Worm (Caenorhabditis elegans) whole organism, young adult: ENCODE measurements around the gene fah-1.

Experiments
- B0019.2 ChIP-seq: fragments of 200-800 bp; sonication (Bioruptor generic); conservative IDR thresholded peaks from 2 replicates; pipeline ENCODE4 v1.3.6; 2022; ENCODE audit warnings: missing genetic modification reagents, missing genetic modification characterization, missing compliant biosample characterization
- C17E4.6 ChIP-seq: fragments of 200-800 bp; sonication (Bioruptor generic); IDR thresholded peaks from 2 replicates; pipeline ENCODE4 v1.3.6; 2022; ENCODE audit warnings: missing genetic modification reagents, missing genetic modification characterization, missing compliant biosample characterization
- F10E7.11 ChIP-seq: sonication (generic microtip); optimal IDR thresholded peaks from 2 replicates; lab custom pipeline; 2017; ENCODE audit warnings: mild to moderate bottlenecking, missing genetic modification characterization, moderate library complexity, missing compliant biosample characterization
- F22D6.2 ChIP-seq: sonication (generic microtip); optimal IDR thresholded peaks from 2 replicates; lab custom pipeline; 2016; ENCODE audit warnings: mild to moderate bottlenecking, missing genetic modification characterization, missing compliant biosample characterization
- F39B2.1 ChIP-seq: fragments of 200-800 bp; sonication (Bioruptor generic); IDR thresholded peaks from 2 replicates; pipeline ENCODE4 v1.3.6; 2022; ENCODE audit warnings: missing genetic modification reagents, missing genetic modification characterization, missing compliant biosample characterization
- F55B11.4 ChIP-seq: sonication (generic microtip); optimal IDR thresholded peaks from 2 replicates; lab custom pipeline; 2016; ENCODE audit warnings: missing compliant biosample characterization, missing genetic modification characterization, borderline replicate concordance; ENCODE audit not compliant: insufficient read depth
- K12H6.12 ChIP-seq: fragments of 200-800 bp; sonication (Bioruptor generic); optimal IDR thresholded peaks from 2 replicates; lab custom pipeline; 2018; ENCODE audit warnings: mild to moderate bottlenecking, missing genetic modification characterization, missing compliant biosample characterization
- T26A5.8 ChIP-seq: sonication (generic microtip); optimal IDR thresholded peaks from 2 replicates; lab custom pipeline; 2016; ENCODE audit warnings: missing genetic modification characterization, missing compliant biosample characterization
- Y53F4B.3 ChIP-seq: fragments of 200-800 bp; sonication (Bioruptor generic); IDR thresholded peaks from 2 replicates; pipeline ENCODE4 v1.3.6; 2022; ENCODE audit warnings: missing genetic modification reagents, missing genetic modification characterization, missing compliant biosample characterization
- Y95B8A.8 ChIP-seq: fragments of 200-800 bp; sonication (Bioruptor generic); IDR thresholded peaks from 2 replicates; pipeline ENCODE4 v1.3.6; 2022; ENCODE audit warnings: missing genetic modification reagents, missing genetic modification characterization, missing compliant biosample characterization
- attf-5 ChIP-seq: fragments of 200-800 bp; sonication (Bioruptor generic); optimal IDR thresholded peaks from 2 replicates; lab custom pipeline; 2018; ENCODE audit warnings: mild to moderate bottlenecking, missing genetic modification characterization, missing compliant biosample characterization
- ceh-58 ChIP-seq: fragments of 200-800 bp; sonication (Bioruptor generic); IDR thresholded peaks from 2 replicates; pipeline ENCODE4 v1.3.6; 2022; ENCODE audit warnings: missing genetic modification characterization, missing compliant biosample characterization
- efl-1 ChIP-seq: fragments of 150-350 bp; optimal IDR thresholded peaks from 2 replicates; lab custom pipeline; 2014; ENCODE audit warnings: missing biosample characterization, missing genetic modification reagents, missing genetic modification characterization
- egl-18 ChIP-seq: fragments of 200-800 bp; sonication (Bioruptor generic); IDR thresholded peaks from 2 replicates; pipeline ENCODE4 v1.3.6; 2022; ENCODE audit warnings: missing genetic modification reagents, missing genetic modification characterization, missing compliant biosample characterization
- egrh-3 ChIP-seq: fragments of 200-800 bp; sonication (Bioruptor generic); IDR thresholded peaks from 2 replicates; pipeline ENCODE4 v1.3.6; 2022; ENCODE audit warnings: missing genetic modification reagents, missing genetic modification characterization, missing compliant biosample characterization
- him-1 ChIP-seq: sonication (generic microtip); optimal IDR thresholded peaks from 2 replicates; lab custom pipeline; 2016; ENCODE audit warnings: missing genotype, missing genetic modification reagents, missing genetic modification characterization, missing compliant biosample characterization
- hmg-1.2 ChIP-seq: fragments of 200-800 bp; sonication (Bioruptor generic); IDR thresholded peaks from 2 replicates; pipeline ENCODE4 v1.3.6; 2022; ENCODE audit warnings: missing genetic modification reagents, missing genetic modification characterization, missing compliant biosample characterization
- hsf-1 ChIP-seq: fragments of 200-800 bp; sonication (Bioruptor generic); IDR thresholded peaks from 2 replicates; pipeline ENCODE4 v1.3.6; 2022; ENCODE audit warnings: missing genetic modification reagents, missing genetic modification characterization, missing compliant biosample characterization
- let-607 ChIP-seq, 2 experiments: fragments of 200-800 bp in 1 of 2; sonication (Bioruptor generic) in 1 of 2; sonication (generic microtip) in 1 of 2; optimal IDR thresholded peaks; 2 replicates each; lab custom pipeline; 2016 to 2018; ENCODE audit warnings: mild to moderate bottlenecking in 2 of 2, missing compliant biosample characterization in 2 of 2, missing genetic modification characterization in 2 of 2, moderate library complexity in 2 of 2, missing genotype in 1 of 2
- madf-10 ChIP-seq: sonication (generic microtip); optimal IDR thresholded peaks from 2 replicates; lab custom pipeline; 2016; ENCODE audit warnings: mild to moderate bottlenecking, missing genetic modification characterization, missing compliant biosample characterization
- madf-8 ChIP-seq: fragments of 200-800 bp; sonication (Bioruptor generic); conservative IDR thresholded peaks from 2 replicates; pipeline ENCODE4 v1.3.6; 2022; ENCODE audit warnings: missing genetic modification reagents, missing genetic modification characterization, missing compliant biosample characterization
- mel-28 ChIP-seq: sonication (generic microtip); optimal IDR thresholded peaks from 2 replicates; lab custom pipeline; 2016; ENCODE audit warnings: borderline replicate concordance, mild to moderate bottlenecking, missing genetic modification characterization, missing compliant biosample characterization
- nfya-1 ChIP-seq: sonication (generic microtip); optimal IDR thresholded peaks from 2 replicates; lab custom pipeline; 2017; ENCODE audit warnings: antibody characterized with exemption, missing compliant biosample characterization, missing genetic modification characterization, borderline replicate concordance; ENCODE audit not compliant: insufficient read depth
- nfya-2 ChIP-seq: fragments of 200-800 bp; sonication (Bioruptor generic); IDR thresholded peaks from 2 replicates; pipeline ENCODE4 v1.3.6; 2022; ENCODE audit warnings: missing genetic modification reagents, missing genetic modification characterization, missing compliant biosample characterization
- nhr-120 ChIP-seq: fragments of 200-800 bp; sonication (Bioruptor generic); IDR thresholded peaks from 2 replicates; pipeline ENCODE4 v1.3.6; 2022; ENCODE audit warnings: missing genetic modification characterization, missing compliant biosample characterization
- nhr-80 ChIP-seq: sonication (generic microtip); optimal IDR thresholded peaks from 2 replicates; lab custom pipeline; 2016; ENCODE audit warnings: missing genetic modification characterization, missing compliant biosample characterization
- pbrm-1 ChIP-seq: fragments of 200-800 bp; sonication (Bioruptor generic); IDR thresholded peaks from 2 replicates; pipeline ENCODE4 v1.3.6; 2022; ENCODE audit warnings: missing genetic modification reagents, missing genetic modification characterization, missing compliant biosample characterization
- rcor-1 ChIP-seq: fragments of 200-800 bp; sonication (Bioruptor generic); IDR thresholded peaks from 2 replicates; pipeline ENCODE4 v1.3.6; 2022; ENCODE audit warnings: missing genetic modification reagents, missing genetic modification characterization, missing compliant biosample characterization
- rpc-1 ChIP-seq, 2 experiments: fragments of 150-350 bp in 1 of 2; sonication (generic microtip) in 1 of 2; optimal IDR thresholded peaks; 2 replicates each; lab custom pipeline; 2014 to 2018; ENCODE audit warnings: missing biosample characterization in 1 of 2, missing genetic modification characterization in 1 of 2, missing genetic modification reagents in 1 of 2, missing genotype in 1 of 2
- somi-1 ChIP-seq: fragments of 200-800 bp; sonication (Bioruptor generic); optimal IDR thresholded peaks from 2 replicates; lab custom pipeline; 2018; ENCODE audit warnings: mild to moderate bottlenecking, missing genetic modification characterization, missing compliant biosample characterization
- tbp1 ChIP-seq: fragments of 200-800 bp; sonication (Bioruptor generic); optimal IDR thresholded peaks from 2 replicates; lab custom pipeline; 2018; ENCODE audit warnings: mild to moderate bottlenecking, missing genetic modification characterization, missing compliant biosample characterization
- zfh-2 ChIP-seq: fragments of 200-800 bp; sonication (Bioruptor generic); conservative IDR thresholded peaks from 2 replicates; pipeline ENCODE4 v1.3.6; 2022; ENCODE audit warnings: missing genetic modification reagents, missing genetic modification characterization, missing compliant biosample characterization
- ztf-18 ChIP-seq: sonication (generic microtip); optimal IDR thresholded peaks from 2 replicates; lab custom pipeline; 2016; ENCODE audit warnings: missing genotype, mild to moderate bottlenecking, missing genetic modification characterization, missing compliant biosample characterization
- ztf-3 ChIP-seq: fragments of 200-800 bp; sonication (Bioruptor generic); optimal IDR thresholded peaks from 2 replicates; lab custom pipeline; 2018; ENCODE audit warnings: mild to moderate bottlenecking, missing genetic modification characterization, missing compliant biosample characterization

fah-1 gene

ce11 chrX:6412575-6412974 lies 36.1 kb downstream of the fah-1 start, which contains the start of gene T22E5.1:
Gene T22E5.1, plus strand, starts transcription at chrX:6412875.
- TF ChIP-seq hmg-1.2, result no peak
- TF ChIP-seq nfya-2 (GFP tag; lab: Robert Waterston, UW), result no peak
- TF ChIP-seq F22D6.2 (tag; lab: Kevin White, UChicago), result no peak
- no peak for TF ChIP-seq madf-8 (GFP tag; lab: Robert Waterston, UW)
- TF ChIP-seq mel-28 (tag; lab: Kevin White, UChicago), result no peak
- no peak for TF ChIP-seq Y53F4B.3 (GFP tag; lab: Robert Waterston, UW)
- no peak for TF ChIP-seq nfya-1
- TF ChIP-seq attf-5 (GFP tag; lab: Kevin White, UChicago), result no peak
- no peak for TF ChIP-seq ceh-58 (GFP tag; lab: Robert Waterston, UW)
- TF ChIP-seq F10E7.11 (tag; lab: Kevin White, UChicago), result no peak
- TF ChIP-seq, all 124 proteins: peak for 0

- TF ChIP-seq hmg-1.2 (no peak), rcor-1 (GFP tag; lab: Robert Waterston, UW) (0 out of 2 replicates have a peak, but pooled peaks have one; percentile 13), somi-1 (GFP tag; lab: Kevin White, UChicago) (peak; percentile 40), zfh-2 (peak; percentile 88)
Measured at ce11 chrX:6410177-6410765, 38.4 kb downstream of the fah-1 start, which contains the start of gene mup-2. Gene mup-2, minus strand, starts transcription at chrX:6410227.

- peak; percentile 78 for TF ChIP-seq zfh-2
- TF ChIP-seq egrh-3, result peak; percentile 12; the same call in 1 of the 2 replicates
- TF ChIP-seq F55B11.4 (tag; lab: Kevin White, UChicago), result no peak
- TF ChIP-seq F39B2.1, result no peak
- TF ChIP-seq nfya-2 (GFP tag; lab: Robert Waterston, UW), result no peak
- no peak for TF ChIP-seq T26A5.8 (tag; lab: Kevin White, UChicago)
- TF ChIP-seq attf-5 (GFP tag; lab: Kevin White, UChicago), result no peak
- TF ChIP-seq B0019.2 (GFP tag; lab: Robert Waterston, UW), result no peak
- TF ChIP-seq Y95B8A.8, result no peak
- no peak for TF ChIP-seq K12H6.12 (tag; lab: Kevin White, UChicago)
- TF ChIP-seq hsf-1 (GFP tag; lab: Robert Waterston, UW), result no peak
- no peak for TF ChIP-seq rpc-1 (optimal IDR thresholded peaks at IDR 0.05; lab: Kevin White, UChicago)
- TF ChIP-seq rpc-1 (tag; optimal IDR thresholded peaks at IDR 0.05; lab: Kevin White, UChicago), result no peak
- no peak for TF ChIP-seq madf-10
- no peak for TF ChIP-seq F10E7.11 (tag; lab: Kevin White, UChicago)
- no peak for TF ChIP-seq egl-18 (GFP tag; lab: Robert Waterston, UW)
- no peak for TF ChIP-seq rcor-1 (GFP tag; lab: Robert Waterston, UW)
Measured at ce11 chrX:6408713-6409112, 40.0 kb downstream of the fah-1 start.

ce11 chrX:6408286-6408685 lies 40.4 kb downstream of the fah-1 start:
- TF ChIP-seq let-607 (tag; optimal IDR thresholded peaks at IDR 0.05; lab: Kevin White, UChicago) (no peak), nhr-80 (tag; lab: Kevin White, UChicago) (peak; percentile 20)

- TF ChIP-seq mel-28 (tag; lab: Kevin White, UChicago) (no peak), him-1 (tag; lab: Kevin White, UChicago) (no peak), C17E4.6 (no peak), nhr-120 (GFP tag; lab: Robert Waterston, UW) (no peak), nfya-1 (no peak), ztf-18 (tag; lab: Kevin White, UChicago) (no peak), efl-1 (no peak), pbrm-1 (GFP tag; lab: Robert Waterston, UW) (no peak), ztf-3 (GFP tag; lab: Kevin White, UChicago) (no peak), tbp1 (GFP tag; lab: Kevin White, UChicago) (no peak), madf-10 (no peak)
- TF ChIP-seq, all 124 proteins: peak for 0
Measured at ce11 chrX:6407805-6408204, 40.9 kb downstream of the fah-1 start.
